Worm (Caenorhabditis elegans) whole organism, mixed stage, embryonic: ENCODE data around the gene srd-55.

Experiments
- hlh-1 ChIP-seq: fragments of 150-350 bp; optimal IDR thresholded peaks from 2 replicates; lab custom pipeline; 2014; ENCODE audit warnings: missing biosample characterization, missing genetic modification reagents, missing genetic modification characterization
- snpc-4 ChIP-seq: fragments of 150-350 bp; optimal IDR thresholded peaks from 2 replicates; lab custom pipeline; 2014; ENCODE audit warnings: missing biosample characterization, missing genetic modification characterization

- TF ChIP-seq hlh-1 (tag; lab: Kevin White, UChicago) (no peak), snpc-4 (tag; lab: Kevin White, UChicago) (no peak)
These were observed 39.5 kb upstream of the srd-55 start, which contains the start of gene F43E2.6 for ce11 chrII:7368761-7369160.
